Worm (Caenorhabditis elegans) whole organism, L1 larva: ENCODE data around the gene F08B12.4.

Source experiments
- C04F5.9 ChIP-seq: sonication (generic microtip); optimal IDR thresholded peaks from 2 replicates; lab custom pipeline; 2016; ENCODE audit warnings: missing genetic modification characterization, missing compliant biosample characterization
- C16A3.4 ChIP-seq: fragments of 150-350 bp; optimal IDR thresholded peaks from 2 replicates; lab custom pipeline; 2014; ENCODE audit warnings: missing biosample characterization, missing genetic modification characterization
- alr-1 ChIP-seq: fragments of 200-800 bp; sonication (Bioruptor generic); optimal IDR thresholded peaks from 2 replicates; lab custom pipeline; 2018; ENCODE audit warnings: borderline replicate concordance, mild to moderate bottlenecking, missing genetic modification characterization, missing compliant biosample characterization
- ama-1 ChIP-seq: fragments of 150-350 bp; optimal IDR thresholded peaks from 2 replicates; lab custom pipeline; 2014
- blmp-1 ChIP-seq: fragments of 150-350 bp; optimal IDR thresholded peaks from 2 replicates; lab custom pipeline; 2014; ENCODE audit warnings: missing biosample characterization, missing genetic modification characterization
- ceh-8 ChIP-seq: fragments of 200-800 bp; sonication (Bioruptor generic); optimal IDR thresholded peaks from 2 replicates; lab custom pipeline; 2018; ENCODE audit warnings: mild to moderate bottlenecking, missing genetic modification characterization, moderate library complexity, missing compliant biosample characterization
- ceh-82 ChIP-seq, 3 experiments: fragments of 150-350 bp in 1 of 3; sonication (generic microtip) in 2 of 3; optimal IDR thresholded peaks; 2 replicates each; lab custom pipeline; 2014 to 2017; ENCODE audit warnings: missing biosample characterization in 3 of 3, missing genetic modification characterization in 3 of 3
- efl-1 ChIP-seq, 4 experiments: fragments of 150-350 bp; optimal IDR thresholded peaks in 3 of 4; peaks in 1 of 4; 1 replicate in 1 of 4; 2 replicates in 3 of 4; lab custom pipeline; 2014; ENCODE audit warnings: missing biosample characterization in 2 of 4, missing genetic modification characterization in 2 of 4, missing genetic modification reagents in 2 of 4
- elt-2 ChIP-seq: sonication (generic microtip); optimal IDR thresholded peaks from 2 replicates; lab custom pipeline; 2016; ENCODE audit warnings: missing genetic modification characterization, mild to moderate bottlenecking, inconsistent platforms, missing compliant biosample characterization, missing genetic modification reagents
- elt-3 ChIP-seq, 6 experiments: fragments of 150-350 bp in 1 of 6; sonication (generic microtip); optimal IDR thresholded peaks; 2 replicates each; lab custom pipeline; 2017 to 2018; ENCODE audit warnings: missing biosample characterization in 6 of 6, missing genetic modification characterization in 6 of 6, inconsistent platforms in 1 of 6
- fkh-10 ChIP-seq: sonication (generic microtip); optimal IDR thresholded peaks from 2 replicates; lab custom pipeline; 2017; ENCODE audit warnings: missing biosample characterization, missing genetic modification reagents, missing genetic modification characterization
- fkh-4 ChIP-seq: sonication (generic microtip); optimal IDR thresholded peaks from 2 replicates; lab custom pipeline; 2016; ENCODE audit warnings: missing compliant biosample characterization, missing genetic modification characterization, borderline replicate concordance
- hlh-17 ChIP-seq: fragments of 200-800 bp; sonication (Bioruptor generic); optimal IDR thresholded peaks from 2 replicates; lab custom pipeline; 2018; ENCODE audit warnings: missing genetic modification characterization, mild to moderate bottlenecking, missing compliant biosample characterization, moderate library complexity, borderline replicate concordance
- isw-1 ChIP-seq: fragments of 200-800 bp; sonication (Bioruptor generic); IDR thresholded peaks from 2 replicates; pipeline ENCODE4 v1.3.6; 2022; ENCODE audit warnings: missing genetic modification characterization, missing compliant biosample characterization
- jun-1 ChIP-seq: fragments of 150-350 bp; optimal IDR thresholded peaks from 2 replicates; lab custom pipeline; 2014; ENCODE audit warnings: missing biosample characterization, missing genetic modification reagents, missing genetic modification characterization
- lin-14 ChIP-seq: fragments of 200-800 bp; sonication (Bioruptor generic); optimal IDR thresholded peaks from 2 replicates; lab custom pipeline; 2018; ENCODE audit warnings: mild to moderate bottlenecking, missing genetic modification characterization, moderate library complexity, missing compliant biosample characterization
- lin-15B ChIP-seq: fragments of 150-350 bp; sonication (generic microtip); optimal IDR thresholded peaks from 3 replicates; lab custom pipeline; 2014; ENCODE audit warnings: missing biosample characterization, missing genetic modification characterization
- lin-35 ChIP-seq, 2 experiments: fragments of 150-350 bp; optimal IDR thresholded peaks; 2 replicates each; lab custom pipeline; 2014; ENCODE audit warnings: missing biosample characterization in 2 of 2, missing genetic modification characterization in 2 of 2, missing genetic modification reagents in 2 of 2
- lin-39 ChIP-seq: fragments of 150-350 bp; optimal IDR thresholded peaks from 2 replicates; lab custom pipeline; 2014; ENCODE audit warnings: missing biosample characterization, missing genetic modification reagents, missing genetic modification characterization
- lsy-2 ChIP-seq, 2 experiments: fragments of 150-350 bp; optimal IDR thresholded peaks; 2 replicates each; lab custom pipeline; 2014; ENCODE audit warnings: missing biosample characterization in 2 of 2, missing genetic modification characterization in 2 of 2
- mdl-1 ChIP-seq, 2 experiments: fragments of 150-350 bp; optimal IDR thresholded peaks; 2 replicates each; lab custom pipeline; 2014 to 2017; ENCODE audit warnings: missing biosample characterization in 2 of 2, missing genetic modification characterization in 2 of 2, inconsistent platforms in 1 of 2
- mef-2 ChIP-seq: fragments of 150-350 bp; optimal IDR thresholded peaks from 2 replicates; lab custom pipeline; 2014; ENCODE audit warnings: missing biosample characterization, missing genetic modification characterization
- mep-1 ChIP-seq: fragments of 150-350 bp; optimal IDR thresholded peaks from 2 replicates; lab custom pipeline; 2014; ENCODE audit warnings: missing biosample characterization, missing genetic modification characterization
- nhr-12 ChIP-seq: sonication (generic microtip); optimal IDR thresholded peaks from 2 replicates; lab custom pipeline; 2017; ENCODE audit warnings: missing biosample characterization, missing genetic modification characterization
- nhr-20 ChIP-seq: sonication (generic microtip); optimal IDR thresholded peaks from 2 replicates; lab custom pipeline; 2016; ENCODE audit warnings: mild to moderate bottlenecking, missing genetic modification characterization, missing compliant biosample characterization
- nhr-28 ChIP-seq: fragments of 150-350 bp; optimal IDR thresholded peaks from 2 replicates; lab custom pipeline; 2014; ENCODE audit warnings: missing biosample characterization, missing genetic modification characterization
- nhr-71 ChIP-seq: sonication (generic microtip); optimal IDR thresholded peaks from 2 replicates; lab custom pipeline; 2016; ENCODE audit warnings: mild to moderate bottlenecking, missing genetic modification characterization, moderate library complexity, missing compliant biosample characterization
- nhr-77 ChIP-seq: fragments of 150-350 bp; optimal IDR thresholded peaks from 2 replicates; lab custom pipeline; 2014; ENCODE audit warnings: missing biosample characterization, missing genetic modification characterization
- nhr-85 ChIP-seq: sonication (generic microtip); peaks from one replicate; lab custom pipeline; 2016; ENCODE audit warnings: missing genetic modification characterization, inconsistent platforms, missing compliant biosample characterization
- snu-23 ChIP-seq: sonication (generic microtip); optimal IDR thresholded peaks from 2 replicates; lab custom pipeline; 2016; ENCODE audit warnings: missing genetic modification characterization, missing compliant biosample characterization
- sptf-1 ChIP-seq: fragments of 150-350 bp; optimal IDR thresholded peaks from 2 replicates; lab custom pipeline; 2014; ENCODE audit warnings: missing biosample characterization, missing genetic modification characterization
- swsn-7 ChIP-seq: sonication (generic microtip); optimal IDR thresholded peaks from 2 replicates; lab custom pipeline; 2016; ENCODE audit warnings: missing genetic modification characterization, missing compliant biosample characterization
- tlp-1 ChIP-seq: fragments of 150-350 bp; optimal IDR thresholded peaks from 2 replicates; lab custom pipeline; 2014; ENCODE audit warnings: missing biosample characterization, missing genetic modification characterization
- unc-130 ChIP-seq: fragments of 150-350 bp; optimal IDR thresholded peaks from 2 replicates; lab custom pipeline; 2017; ENCODE audit warnings: missing biosample characterization, missing genetic modification characterization, inconsistent platforms
- unc-30 ChIP-seq: sonication (generic microtip); optimal IDR thresholded peaks from 2 replicates; lab custom pipeline; 2017; ENCODE audit warnings: missing biosample characterization, missing genetic modification characterization
- zip-4 ChIP-seq: fragments of 200-800 bp; sonication (Bioruptor generic); optimal IDR thresholded peaks from 2 replicates; lab custom pipeline; 2018; ENCODE audit warnings: mild to moderate bottlenecking, missing genetic modification characterization, moderate library complexity, missing compliant biosample characterization

F08B12.4 gene

ce11 chrX:11407682-11408335 is at the start of gene F08B12.4:
Gene F08B12.4, minus strand, starts transcription at chrX:11407732.
- TF ChIP-seq tlp-1 (no peak), elt-2 (tag; lab: Kevin White, UChicago) (peak; percentile 85), jun-1 (peak; percentile 43), efl-1 (optimal IDR thresholded peaks at IDR 0.05; lab: Kevin White, UChicago) (no peak), efl-1 (GFP tag; optimal IDR thresholded peaks at IDR 0.05 in 1 of 2; lab: Kevin White, UChicago) (peak in 1 of 2 experiments; percentile 93), C04F5.9 (no peak), lin-14 (GFP tag; lab: Kevin White, UChicago) (peak; percentile 44), lsy-2 (tag; optimal IDR thresholded peaks at IDR 0.05; lab: Kevin White, UChicago) (peak in 1 of 2 experiments; percentile 43), nhr-71 (no peak), snu-23 (GFP tag; lab: Kevin White, UChicago) (peak; percentile 0)
- TF ChIP-seq, all 84 proteins: peak for 6

ce11 chrX:11456665-11457064 is 49.1 kb upstream of the F08B12.4 start:
- TF ChIP-seq C16A3.4 (tag; lab: Kevin White, UChicago) = no peak
- TF ChIP-seq swsn-7 (tag; lab: Kevin White, UChicago) = no peak
- no peak for TF ChIP-seq lin-35 (GFP tag; optimal IDR thresholded peaks at IDR 0.05; lab: Kevin White, UChicago)

ce11 chrX:11454231-11454630 is 46.7 kb upstream of the F08B12.4 start, which contains the start of gene F48C5.2:
Gene F48C5.2, minus strand, starts transcription at chrX:11454331.
- TF ChIP-seq mep-1 (tag; lab: Kevin White, UChicago) (no peak), lin-14 (GFP tag; lab: Kevin White, UChicago) (peak; percentile 30), fkh-4 (tag; lab: Kevin White, UChicago) (no peak), blmp-1 (tag; lab: Kevin White, UChicago) (peak; percentile 43), lin-15B (no peak), C04F5.9 (no peak), fkh-10 (GFP tag; lab: Kevin White, UChicago) (no peak), nhr-28 (tag; lab: Kevin White, UChicago) (no peak), unc-30 (no peak), nhr-77 (tag; lab: Kevin White, UChicago) (no peak), unc-130 (no peak), lin-39 (no peak), ceh-82 (tag; optimal IDR thresholded peaks at IDR 0.05; lab: Kevin White, UChicago) (no peak), swsn-7 (tag; lab: Kevin White, UChicago) (no peak)

- TF ChIP-seq nhr-12 (tag; lab: Kevin White, UChicago) (no peak), jun-1 (no peak), nhr-71 (no peak), ama-1 (no peak), blmp-1 (tag; lab: Kevin White, UChicago) (peak; percentile 11), mef-2 (tag; lab: Kevin White, UChicago) (no peak), lin-14 (GFP tag; lab: Kevin White, UChicago) (peak; percentile 41), ceh-8 (GFP tag; lab: Kevin White, UChicago) (no peak), nhr-85 (tag; lab: Kevin White, UChicago) (peak; percentile 69), zip-4 (GFP tag; lab: Kevin White, UChicago) (no peak), alr-1 (tag; lab: Kevin White, UChicago) (no peak)
Measured at ce11 chrX:11452316-11452715, 44.8 kb upstream of the F08B12.4 start.

ce11 chrX:11450261-11450660 is 42.7 kb upstream of the F08B12.4 start:
- no peak for TF ChIP-seq isw-1 (GFP tag; lab: Robert Waterston, UW)
- TF ChIP-seq hlh-17 (GFP tag; lab: Kevin White, UChicago) = no peak
- TF ChIP-seq swsn-7 (tag; lab: Kevin White, UChicago) = no peak
- TF ChIP-seq blmp-1 (tag; lab: Kevin White, UChicago) = peak; percentile 32
- peak; percentile 30 for TF ChIP-seq lin-14 (GFP tag; lab: Kevin White, UChicago)
- TF ChIP-seq mdl-1 (tag; optimal IDR thresholded peaks at IDR 0.05; lab: Kevin White, UChicago) = no peak
- TF ChIP-seq lin-15B = no peak
- peak in 3 of 6 experiments; percentile 1 to 28 (median 17) for TF ChIP-seq elt-3 (tag; optimal IDR thresholded peaks at IDR 0.05; lab: Kevin White, UChicago)
- TF ChIP-seq nhr-20 = peak; percentile 6
- no peak for TF ChIP-seq sptf-1
